Worm (Caenorhabditis elegans) whole organism, late embryonic: ENCODE results near the gene F58D12.1.
"Not testable (repeated sequence)": the region's sequence is repeated elsewhere in the genome, so short reads cannot be mapped to it uniquely, and the experiment has no call there.

Experiments
- C08G9.2 ChIP-seq: sonication (generic microtip); optimal IDR thresholded peaks from 2 replicates; lab custom pipeline; 2016; ENCODE audit warnings: mild to moderate bottlenecking, missing genetic modification characterization, moderate library complexity, missing compliant biosample characterization
- C38D4.7 ChIP-seq: fragments of 200-800 bp; sonication (Bioruptor generic); optimal IDR thresholded peaks from 2 replicates; lab custom pipeline; 2018; ENCODE audit warnings: mild to moderate bottlenecking, missing genetic modification characterization, moderate library complexity, missing compliant biosample characterization
- K09A11.1 ChIP-seq: sonication (generic microtip); optimal IDR thresholded peaks from 2 replicates; lab custom pipeline; 2017; ENCODE audit warnings: antibody characterized with exemption, mild to moderate bottlenecking, missing genetic modification characterization, missing compliant biosample characterization; ENCODE audit not compliant: insufficient read depth
- T23F11.4 ChIP-seq: fragments of 200-800 bp; sonication (Bioruptor generic); optimal IDR thresholded peaks from 2 replicates; lab custom pipeline; 2018; ENCODE audit warnings: mild to moderate bottlenecking, missing genetic modification characterization, missing compliant biosample characterization
- ahr-1 ChIP-seq: sonication (generic microtip); optimal IDR thresholded peaks from 2 replicates; lab custom pipeline; 2016; ENCODE audit warnings: missing genetic modification characterization, missing compliant biosample characterization
- ceh-14 ChIP-seq: sonication (generic microtip); optimal IDR thresholded peaks from 2 replicates; lab custom pipeline; 2016; ENCODE audit warnings: missing genotype, missing genetic modification characterization, missing compliant biosample characterization
- ceh-18 ChIP-seq: sonication (generic microtip); optimal IDR thresholded peaks from 2 replicates; lab custom pipeline; 2016; ENCODE audit warnings: missing genetic modification characterization, missing compliant biosample characterization
- ceh-19 ChIP-seq: fragments of 200-800 bp; sonication (Bioruptor generic); optimal IDR thresholded peaks from 2 replicates; lab custom pipeline; 2018; ENCODE audit warnings: mild to moderate bottlenecking, missing genetic modification characterization, missing compliant biosample characterization
- ceh-2 ChIP-seq: sonication (generic microtip); optimal IDR thresholded peaks from 2 replicates; lab custom pipeline; 2016; ENCODE audit warnings: missing genotype, missing genetic modification characterization, missing compliant biosample characterization
- ceh-22 ChIP-seq: sonication (generic microtip); optimal IDR thresholded peaks from 2 replicates; lab custom pipeline; 2017; ENCODE audit warnings: missing biosample characterization, missing genetic modification characterization
- ceh-24 ChIP-seq: sonication (generic microtip); optimal IDR thresholded peaks from 2 replicates; lab custom pipeline; 2016; ENCODE audit warnings: mild to moderate bottlenecking, missing genetic modification characterization, missing compliant biosample characterization
- ceh-31 ChIP-seq: sonication (generic microtip); optimal IDR thresholded peaks from 2 replicates; lab custom pipeline; 2016; ENCODE audit warnings: missing genetic modification characterization, missing compliant biosample characterization
- ceh-34 ChIP-seq: sonication (generic microtip); optimal IDR thresholded peaks from 2 replicates; lab custom pipeline; 2016; ENCODE audit warnings: mild to moderate bottlenecking, missing genetic modification characterization, missing compliant biosample characterization
- ceh-48 ChIP-seq: sonication (generic microtip); optimal IDR thresholded peaks from 2 replicates; lab custom pipeline; 2016; ENCODE audit warnings: missing genetic modification characterization, inconsistent platforms, missing compliant biosample characterization
- ceh-9 ChIP-seq: sonication (generic microtip); optimal IDR thresholded peaks from 2 replicates; lab custom pipeline; 2016; ENCODE audit warnings: mild to moderate bottlenecking, missing genetic modification characterization, inconsistent platforms, missing compliant biosample characterization
- che-1 ChIP-seq: sonication (generic microtip); optimal IDR thresholded peaks from 2 replicates; lab custom pipeline; 2016; ENCODE audit warnings: mild to moderate bottlenecking, missing genetic modification characterization, missing compliant biosample characterization
- elt-2 ChIP-seq: sonication (generic microtip); optimal IDR thresholded peaks from 2 replicates; lab custom pipeline; 2016; ENCODE audit warnings: missing genetic modification reagents, missing genetic modification characterization, missing compliant biosample characterization
- ets-4 ChIP-seq: sonication (generic microtip); optimal IDR thresholded peaks from 2 replicates; lab custom pipeline; 2016; ENCODE audit warnings: missing genetic modification characterization, missing compliant biosample characterization
- fax-1 ChIP-seq: sonication (generic microtip); optimal IDR thresholded peaks from 2 replicates; lab custom pipeline; 2016; ENCODE audit warnings: missing genotype, missing genetic modification characterization, missing compliant biosample characterization
- gmeb-2 ChIP-seq: sonication (generic microtip); optimal IDR thresholded peaks from 2 replicates; lab custom pipeline; 2016; ENCODE audit warnings: missing genetic modification characterization, inconsistent platforms, missing compliant biosample characterization
- hlh-15 ChIP-seq: sonication (generic microtip); optimal IDR thresholded peaks from 2 replicates; lab custom pipeline; 2016; ENCODE audit warnings: missing genetic modification characterization, missing compliant biosample characterization
- hlh-30 ChIP-seq: sonication (generic microtip); optimal IDR thresholded peaks from 2 replicates; lab custom pipeline; 2017; ENCODE audit warnings: antibody characterized with exemption, missing genetic modification characterization, missing compliant biosample characterization; ENCODE audit not compliant: insufficient read depth
- hlh-6 ChIP-seq: sonication (generic microtip); optimal IDR thresholded peaks from 2 replicates; lab custom pipeline; 2016; ENCODE audit warnings: missing genotype, missing genetic modification characterization, missing compliant biosample characterization
- hlh-8 ChIP-seq: sonication (generic microtip); optimal IDR thresholded peaks from 2 replicates; lab custom pipeline; 2016; ENCODE audit warnings: missing genotype, missing genetic modification characterization, missing compliant biosample characterization
- madf-2 ChIP-seq: sonication (generic microtip); optimal IDR thresholded peaks from 2 replicates; lab custom pipeline; 2017; ENCODE audit warnings: missing genetic modification characterization, missing compliant biosample characterization
- nfya-1 ChIP-seq: sonication (generic microtip); optimal IDR thresholded peaks from 2 replicates; lab custom pipeline; 2017; ENCODE audit warnings: missing genetic modification characterization, mild to moderate bottlenecking, missing compliant biosample characterization, antibody characterized with exemption, moderate library complexity
- nhr-11 ChIP-seq: fragments of 150-350 bp; optimal IDR thresholded peaks from 2 replicates; lab custom pipeline; 2014; ENCODE audit warnings: missing biosample characterization, missing genetic modification characterization
- odd-2 ChIP-seq: sonication (generic microtip); optimal IDR thresholded peaks from 2 replicates; lab custom pipeline; 2017; ENCODE audit warnings: antibody characterized with exemption, mild to moderate bottlenecking, missing genetic modification characterization, missing compliant biosample characterization
- pag-3 ChIP-seq: sonication (generic microtip); optimal IDR thresholded peaks from 2 replicates; lab custom pipeline; 2016; ENCODE audit warnings: missing compliant biosample characterization, missing genetic modification characterization, borderline replicate concordance
- pqm-1 ChIP-seq: sonication (generic microtip); optimal IDR thresholded peaks from 2 replicates; lab custom pipeline; 2016; ENCODE audit warnings: missing genetic modification characterization, missing compliant biosample characterization
- rnt-1 ChIP-seq: sonication (generic microtip); optimal IDR thresholded peaks from 2 replicates; lab custom pipeline; 2016; ENCODE audit warnings: missing genetic modification characterization, missing compliant biosample characterization
- sdc-2 ChIP-seq: sonication (generic microtip); optimal IDR thresholded peaks from 2 replicates; lab custom pipeline; 2016; ENCODE audit warnings: missing genotype, missing genetic modification characterization, missing compliant biosample characterization
- sox-2 ChIP-seq: fragments of 200-800 bp; sonication (Bioruptor generic); IDR thresholded peaks from 2 replicates; pipeline ENCODE4 v1.3.6; 2022; ENCODE audit warnings: missing genetic modification reagents, missing genetic modification characterization, missing compliant biosample characterization
- syd-9 ChIP-seq: sonication (generic microtip); optimal IDR thresholded peaks from 2 replicates; lab custom pipeline; 2016; ENCODE audit warnings: mild to moderate bottlenecking, missing genetic modification characterization, moderate library complexity, missing compliant biosample characterization
- tbx-2 ChIP-seq: sonication (generic microtip); optimal IDR thresholded peaks from 2 replicates; lab custom pipeline; 2016; ENCODE audit warnings: missing genetic modification characterization, missing compliant biosample characterization
- tbx-7 ChIP-seq: sonication (generic microtip); optimal IDR thresholded peaks from 2 replicates; lab custom pipeline; 2016; ENCODE audit warnings: missing genotype, missing genetic modification characterization, missing compliant biosample characterization
- unc-3 ChIP-seq, 2 experiments: fragments of 200-800 bp in 1 of 2; sonication (Bioruptor generic) in 1 of 2; sonication (generic microtip) in 1 of 2; conservative IDR thresholded peaks in 1 of 2; optimal IDR thresholded peaks in 1 of 2; 2 replicates each; pipeline versions ENCODE4 v1.3.6 to Lab custom; 2016 to 2022; ENCODE audit warnings: missing compliant biosample characterization in 2 of 2, missing genetic modification characterization in 2 of 2, missing genetic modification reagents in 1 of 2
- unc-42 ChIP-seq: sonication (generic microtip); optimal IDR thresholded peaks from 2 replicates; lab custom pipeline; 2016; ENCODE audit warnings: missing genotype, missing genetic modification characterization, missing compliant biosample characterization
- unc-55 ChIP-seq: sonication (generic microtip); optimal IDR thresholded peaks from 2 replicates; lab custom pipeline; 2017; ENCODE audit warnings: missing biosample characterization, missing genetic modification reagents, missing genetic modification characterization
- unc-86 ChIP-seq: sonication (generic microtip); optimal IDR thresholded peaks from 2 replicates; lab custom pipeline; 2016; ENCODE audit warnings: missing genetic modification characterization, missing compliant biosample characterization
- zip-5 ChIP-seq: sonication (generic microtip); optimal IDR thresholded peaks from 2 replicates; lab custom pipeline; 2016; ENCODE audit warnings: missing genetic modification characterization, missing compliant biosample characterization

F58D12.1 gene

DNA sequence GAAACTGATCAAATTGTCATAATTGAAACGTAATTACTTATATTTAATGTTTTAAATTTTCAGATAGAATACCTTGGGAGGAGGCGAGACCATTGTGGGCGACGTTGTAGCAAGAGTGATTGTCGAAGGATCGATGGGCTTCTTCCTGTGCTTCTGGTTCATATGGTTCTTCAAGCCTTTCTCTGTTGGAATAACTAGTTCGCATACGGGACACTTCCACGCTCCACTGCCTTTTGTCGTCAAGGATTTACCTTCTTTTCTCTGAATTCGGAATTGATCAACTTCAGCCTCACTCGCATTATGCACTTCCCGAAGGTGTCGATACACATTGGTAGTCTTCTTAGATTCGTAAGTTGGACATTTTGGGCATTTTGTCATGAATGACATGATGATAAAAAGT is at the start of gene F58D12.1:
Gene F58D12.1 (plus strand): TSS at position 301 of the 400 bp plus-strand sequence.
- not testable (repeated sequence) for TF ChIP-seq elt-2, ceh-14, unc-55

DNA sequence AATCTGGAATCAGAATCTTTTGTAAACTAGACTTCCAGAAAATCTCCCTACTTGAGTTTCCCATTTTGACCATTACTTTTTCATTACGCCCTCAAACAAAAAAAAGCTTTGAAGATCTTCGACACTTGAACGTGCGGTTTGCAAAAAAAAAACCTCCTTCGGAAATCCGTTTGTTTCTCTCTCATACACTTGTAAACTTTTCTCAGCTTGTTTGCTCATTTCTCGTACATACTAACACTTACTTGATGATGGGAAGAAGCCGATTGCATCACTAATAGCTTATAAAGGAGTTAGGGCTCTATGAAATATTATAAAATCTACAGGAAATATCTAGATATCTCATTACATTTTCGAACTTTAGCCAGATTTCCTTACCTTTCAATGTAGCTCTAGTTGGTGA is 47.4 kb upstream of the F58D12.1 start:
- no peak for TF ChIP-seq rnt-1
- no peak for TF ChIP-seq unc-86 (tag; lab: Kevin White, UChicago)
- no peak for TF ChIP-seq hlh-8 (tag; lab: Kevin White, UChicago)
- no peak for TF ChIP-seq che-1 (tag; lab: Kevin White, UChicago)
- TF ChIP-seq fax-1 (tag; lab: Kevin White, UChicago): no peak
- TF ChIP-seq ceh-19 (GFP tag; lab: Kevin White, UChicago): no peak
- no peak for TF ChIP-seq K09A11.1 (tag; lab: Kevin White, UChicago)
- no peak for TF ChIP-seq nfya-1
- no peak for TF ChIP-seq unc-3 (GFP tag; conservative IDR thresholded peaks at IDR 0.05; lab: Robert Waterston, UW)
- no peak for TF ChIP-seq unc-3 (tag; optimal IDR thresholded peaks at IDR 0.05; lab: Kevin White, UChicago)
- no peak for TF ChIP-seq odd-2 (tag; lab: Kevin White, UChicago)
- no peak for TF ChIP-seq ceh-24 (tag; lab: Kevin White, UChicago)
- no peak for TF ChIP-seq ceh-9 (tag; lab: Kevin White, UChicago)
- no peak for TF ChIP-seq C38D4.7
- no peak for TF ChIP-seq hlh-6 (tag; lab: Kevin White, UChicago)
- TF ChIP-seq sdc-2: no peak

- no peak for TF ChIP-seq hlh-15 (tag; lab: Kevin White, UChicago)
- no peak for TF ChIP-seq tbx-7 (tag; lab: Kevin White, UChicago)
- no peak for TF ChIP-seq elt-2
- TF ChIP-seq ceh-18 (tag; lab: Kevin White, UChicago): peak; percentile 28
- TF ChIP-seq fax-1 (tag; lab: Kevin White, UChicago): no peak
- no peak for TF ChIP-seq ceh-22
- no peak for TF ChIP-seq ceh-48 (tag; lab: Kevin White, UChicago)
- TF ChIP-seq unc-55: peak; percentile 3
- TF ChIP-seq ahr-1 (tag; lab: Kevin White, UChicago): no peak
- TF ChIP-seq T23F11.4: no peak
- TF ChIP-seq pag-3: no peak
- TF ChIP-seq ceh-19 (GFP tag; lab: Kevin White, UChicago): no peak
- TF ChIP-seq C08G9.2 (tag; lab: Kevin White, UChicago): peak; percentile 39
- TF ChIP-seq ceh-31 (tag; lab: Kevin White, UChicago): peak; percentile 24
- peak; percentile 44 for TF ChIP-seq tbx-2
- no peak for TF ChIP-seq hlh-8 (tag; lab: Kevin White, UChicago)
- no peak for TF ChIP-seq gmeb-2
- no peak for TF ChIP-seq nhr-11 (tag; lab: Kevin White, UChicago)
- TF ChIP-seq nfya-1: peak; percentile 11
- peak; percentile 22 for TF ChIP-seq rnt-1
- TF ChIP-seq ceh-34: peak; percentile 50
Observed at ce11 chrV:14002402-14002801, 47.0 kb upstream of the F58D12.1 start.

ce11 chrV:14003587-14004156 is 45.7 kb upstream of the F58D12.1 start:
- TF ChIP-seq zip-5 (tag; lab: Kevin White, UChicago): no peak
- TF ChIP-seq odd-2 (tag; lab: Kevin White, UChicago): no peak
- TF ChIP-seq hlh-8 (tag; lab: Kevin White, UChicago): peak; percentile 21
- TF ChIP-seq unc-42 (tag; lab: Kevin White, UChicago): peak; percentile 13
- no peak for TF ChIP-seq hlh-30 (tag; lab: Kevin White, UChicago)
- no peak for TF ChIP-seq unc-3 (GFP tag; conservative IDR thresholded peaks at IDR 0.05; lab: Robert Waterston, UW)
- no peak for TF ChIP-seq unc-3 (tag; optimal IDR thresholded peaks at IDR 0.05; lab: Kevin White, UChicago)
- TF ChIP-seq ets-4: no peak
- TF ChIP-seq elt-2: no peak
- no peak for TF ChIP-seq ceh-2
- TF ChIP-seq K09A11.1 (tag; lab: Kevin White, UChicago): no peak
- TF ChIP-seq che-1 (tag; lab: Kevin White, UChicago): no peak
- no peak for TF ChIP-seq madf-2
- TF ChIP-seq gmeb-2: no peak
- TF ChIP-seq pqm-1 (tag; lab: Kevin White, UChicago): no peak
- no peak for TF ChIP-seq syd-9 (tag; lab: Kevin White, UChicago)
- TF ChIP-seq sox-2: no peak
- no peak for TF ChIP-seq hlh-6 (tag; lab: Kevin White, UChicago)
